Fruit fly (Drosophila melanogaster): ENCODE measurements around the gene CG14442.

- no peak for TF ChIP-seq CG14711 (tag; optimal IDR thresholded peaks at IDR 0.05)
- no peak for TF ChIP-seq cic (GFP tag; optimal IDR thresholded peaks at IDR 0.05)
- no peak for TF ChIP-seq CG7045 (GFP tag; optimal IDR thresholded peaks at IDR 0.05)
- no peak for TF ChIP-seq CG33017 (tag; optimal IDR thresholded peaks at IDR 0.05)
- no peak for TF ChIP-seq Crg-1 (GFP tag; optimal IDR thresholded peaks at IDR 0.05)
- TF ChIP-seq pad (GFP tag; optimal IDR thresholded peaks at IDR 0.05): no peak
- peak; percentile 67 for TF ChIP-seq tj (GFP tag; optimal IDR thresholded peaks at IDR 0.05)
- TF ChIP-seq Hr96 (GFP tag; optimal IDR thresholded peaks at IDR 0.05): no peak
- TF ChIP-seq Clk (GFP tag; optimal IDR thresholded peaks at IDR 0.05): no peak
- TF ChIP-seq CG1620 (GFP tag; optimal IDR thresholded peaks at IDR 0.05): no peak
Measured at dm6 chrX:6661880-6662279, 32.9 kb downstream of the CG14442 start.

Measured in whole organism, adult.